Fruit fly (Drosophila melanogaster): Measurements from ENCODE around the gene CG10466.
A peak's percentile ranks its signal among the peaks of the same experiment; 100 is the strongest.

The CG10466 gene

DNA sequence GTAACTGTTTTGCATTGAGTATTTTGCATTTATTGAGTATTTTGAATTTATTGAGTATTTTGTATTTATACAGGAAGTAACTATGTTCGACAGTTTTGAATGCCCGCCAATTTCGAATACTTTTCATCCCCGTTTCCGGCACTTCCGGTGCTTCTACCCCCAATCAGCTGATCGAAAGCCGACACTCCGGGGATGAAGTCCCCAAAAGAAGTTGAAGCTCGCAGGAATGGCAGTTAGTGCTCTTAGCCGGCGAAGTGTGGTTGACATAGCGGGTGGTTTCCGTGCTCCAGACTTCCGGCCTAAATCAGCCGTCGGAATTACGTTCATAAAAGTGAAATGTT, 4.2 kb downstream of the CG10466 start, which contains the start of gene sick (continued):
- TF ChIP-seq Ptx1 (GFP tag; IDR thresholded peaks at IDR 0.05), result no peak
- TF ChIP-seq CG4282 (GFP tag; optimal IDR thresholded peaks at IDR 0.05), result no peak
- TF ChIP-seq CrebB (tag; optimal IDR thresholded peaks at IDR 0.05), result peak; percentile 34
- no peak for TF ChIP-seq pan (optimal IDR thresholded peaks at IDR 0.05)
- no peak for TF ChIP-seq pan (GFP tag; optimal IDR thresholded peaks at IDR 0.05 in 1 of 2, IDR thresholded peaks at IDR 0.05 in 1 of 2)
- peak; percentile 27 for TF ChIP-seq mirr (GFP tag; optimal IDR thresholded peaks at IDR 0.05)
- no peak for TF ChIP-seq gce (GFP tag; IDR thresholded peaks at IDR 0.05)
- no peak for TF ChIP-seq run (tag; optimal IDR thresholded peaks at IDR 0.05)
- TF ChIP-seq CG5180 (GFP tag; optimal IDR thresholded peaks at IDR 0.05), result no peak
- peak; percentile 44 for TF ChIP-seq CG4328 (GFP tag; optimal IDR thresholded peaks at IDR 0.05)
- TF ChIP-seq CG5245 (GFP tag; optimal IDR thresholded peaks at IDR 0.05), result no peak
- TF ChIP-seq CG7987 (GFP tag; optimal IDR thresholded peaks at IDR 0.05), result no peak
- no peak for TF ChIP-seq CG10565 (GFP tag; optimal IDR thresholded peaks at IDR 0.05)
- TF ChIP-seq CG9876 (GFP tag; optimal IDR thresholded peaks at IDR 0.05), result no peak
- no peak for TF ChIP-seq CG15696 (tag; optimal IDR thresholded peaks at IDR 0.05)
- no peak for TF ChIP-seq Doc2 (GFP tag; IDR thresholded peaks at IDR 0.05)
- TF ChIP-seq CG9797 (GFP tag; optimal IDR thresholded peaks at IDR 0.05), result no peak
- no peak for TF ChIP-seq br (optimal IDR thresholded peaks at IDR 0.05)
- TF ChIP-seq p53 (GFP tag; optimal IDR thresholded peaks at IDR 0.05), result no peak
- no peak for TF ChIP-seq bigmax (GFP tag; optimal IDR thresholded peaks at IDR 0.05)
- TF ChIP-seq repo (GFP tag; optimal IDR thresholded peaks at IDR 0.05), result no peak
- TF ChIP-seq sens (GFP tag), result no peak
- peak; percentile 28 for TF ChIP-seq CG8359 (GFP tag; optimal IDR thresholded peaks at IDR 0.05; ENCODE audit: borderline replicate concordance)
- no peak for TF ChIP-seq Optix (GFP tag; IDR thresholded peaks at IDR 0.05)
- TF ChIP-seq pnt (GFP tag; optimal IDR thresholded peaks at IDR 0.05), result no peak
- no peak for TF ChIP-seq kay (GFP tag; optimal IDR thresholded peaks at IDR 0.05)
- no peak for TF ChIP-seq CG11560 (tag; IDR thresholded peaks at IDR 0.05)
- TF ChIP-seq Atf-2 (GFP tag; optimal IDR thresholded peaks at IDR 0.05), result no peak
- no peak for TF ChIP-seq chm (GFP tag; IDR thresholded peaks at IDR 0.05)
- TF ChIP-seq CG15514 (GFP tag; optimal IDR thresholded peaks at IDR 0.05), result peak; percentile 60
- no peak for TF ChIP-seq Camta (GFP tag; optimal IDR thresholded peaks at IDR 0.05)
- TF ChIP-seq ken (GFP tag; IDR thresholded peaks at IDR 0.05), result no peak
- TF ChIP-seq CG10543 (GFP tag; optimal IDR thresholded peaks at IDR 0.05), result peak; percentile 34
- no peak for TF ChIP-seq CG2889 (GFP tag; IDR thresholded peaks at IDR 0.05)
- no peak for TF ChIP-seq NK7.1 (GFP tag; optimal IDR thresholded peaks at IDR 0.05)
- TF ChIP-seq Max (GFP tag; optimal IDR thresholded peaks at IDR 0.05), result peak; percentile 20
- TF ChIP-seq bbx (GFP tag; IDR thresholded peaks at IDR 0.05; ENCODE audit: partially characterized antibody), result no peak
- TF ChIP-seq Mad (GFP tag; optimal IDR thresholded peaks at IDR 0.05), result no peak
- TF ChIP-seq oc (tag; optimal IDR thresholded peaks at IDR 0.05), result no peak
- 0 out of 2 replicates have a peak, but pooled peaks have one; percentile 22 for TF ChIP-seq sim (GFP tag; IDR thresholded peaks at IDR 0.05)
- peak; percentile 9 for TF ChIP-seq Asciz (GFP tag; optimal IDR thresholded peaks at IDR 0.05)
- no peak for TF ChIP-seq Usf (GFP tag; optimal IDR thresholded peaks at IDR 0.05)
- no peak for TF ChIP-seq CG31365 (tag; optimal IDR thresholded peaks at IDR 0.05)
- no peak for TF ChIP-seq Mrtf (GFP tag; IDR thresholded peaks at IDR 0.05)
- no peak for TF ChIP-seq Atf6 (GFP tag; IDR thresholded peaks at IDR 0.05)
- no peak for TF ChIP-seq NfI (GFP tag; optimal IDR thresholded peaks at IDR 0.05)
- no peak for TF ChIP-seq B-H1 (GFP tag; IDR thresholded peaks at IDR 0.05)
- TF ChIP-seq CG17385 (GFP tag; optimal IDR thresholded peaks at IDR 0.05), result peak; percentile 36
- TF ChIP-seq Bdp1 (GFP tag; optimal IDR thresholded peaks at IDR 0.05), result no peak
- TF ChIP-seq Ets65A (GFP tag), result no peak
- no peak for TF ChIP-seq seq (GFP tag; IDR thresholded peaks at IDR 0.05)
- TF ChIP-seq schlank (tag; optimal IDR thresholded peaks at IDR 0.05), result peak; percentile 18
- no peak for TF ChIP-seq CG12942 (GFP tag; optimal IDR thresholded peaks at IDR 0.05)
- no peak for TF ChIP-seq gcm (GFP tag; optimal IDR thresholded peaks at IDR 0.05)
